Worm (Caenorhabditis elegans) whole organism, early embryonic: ENCODE data around the gene C55C3.7.

Experiments used
- ama-1 ChIP-seq: fragments of 150-350 bp; optimal IDR thresholded peaks from 2 replicates; lab custom pipeline; 2014
- ceh-36 ChIP-seq: sonication (generic microtip); optimal IDR thresholded peaks from 2 replicates; lab custom pipeline; 2016; ENCODE audit warnings: missing genetic modification characterization, inconsistent platforms, missing compliant biosample characterization
- scrt-1 ChIP-seq: fragments of 200-800 bp; sonication (Bioruptor generic); IDR thresholded peaks from 2 replicates; pipeline ENCODE4 v1.3.6; 2022; ENCODE audit warnings: missing genetic modification characterization, missing compliant biosample characterization
- sea-1 ChIP-seq: fragments of 200-800 bp; sonication (Bioruptor generic); conservative IDR thresholded peaks from 2 replicates; pipeline ENCODE4 v1.3.6; 2022; ENCODE audit warnings: missing genetic modification characterization, missing compliant biosample characterization

ce11 chrIV:5669459-5669858 lies 13.0 kb downstream of the C55C3.7 start, which contains the start of gene T19E7.6:
- TF ChIP-seq ama-1 (lab: Kevin White, UChicago), result no peak
- TF ChIP-seq sea-1 (GFP tag; lab: Robert Waterston, UW), result no peak
- TF ChIP-seq scrt-1 (GFP tag; lab: Robert Waterston, UW), result no peak
- no peak for TF ChIP-seq ceh-36 (tag; lab: Kevin White, UChicago)
